Worm (Caenorhabditis elegans) whole organism, early embryonic: ENCODE data around the gene F54H12.4.

Experiments
- ama-1 ChIP-seq: fragments of 150-350 bp; optimal IDR thresholded peaks from 2 replicates; lab custom pipeline; 2014
- flt-1 ChIP-seq: fragments of 200-800 bp; sonication (Bioruptor generic); IDR thresholded peaks from 2 replicates; pipeline ENCODE4 v1.3.6; 2022; ENCODE audit warnings: missing genetic modification characterization, missing compliant biosample characterization
- pes-1 ChIP-seq: fragments of 200-800 bp; sonication (Bioruptor generic); IDR thresholded peaks from 2 replicates; pipeline ENCODE4 v1.3.6; 2022; ENCODE audit warnings: missing genetic modification reagents, missing genetic modification characterization, missing compliant biosample characterization

DNA sequence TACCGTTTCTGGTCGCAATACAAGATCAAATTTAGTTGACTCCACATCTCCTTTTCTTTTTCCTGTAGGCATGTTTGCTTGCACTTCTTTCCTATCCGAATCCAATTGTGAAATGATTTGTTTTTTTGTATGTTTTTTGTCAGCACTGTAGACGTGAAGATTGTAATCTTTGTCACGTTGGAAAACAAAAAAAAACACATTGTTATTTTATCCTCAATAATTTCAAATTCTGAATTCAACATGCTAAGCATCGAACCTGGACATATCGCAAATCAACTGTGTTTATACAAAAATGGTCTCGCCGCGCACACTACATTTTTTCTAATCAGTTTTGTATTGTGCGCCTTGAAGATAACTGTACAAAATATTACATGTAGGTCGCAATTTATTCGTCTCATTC lies 49.1 kb downstream of the F54H12.4 start, which contains the start of gene ZK688.12:
- no peak for TF ChIP-seq ama-1
- TF ChIP-seq flt-1 (GFP tag; lab: Robert Waterston, UW) = no peak
- no peak for TF ChIP-seq pes-1 (GFP tag; lab: Robert Waterston, UW)
